Worm (Caenorhabditis elegans) whole organism, early embryonic: ENCODE results near the gene F42A9.11.

Experiments
- aly-1 ChIP-seq: sonication (generic microtip); optimal IDR thresholded peaks from 2 replicates; lab custom pipeline; 2016; ENCODE audit warnings: missing genetic modification characterization, missing compliant biosample characterization
- ama-1 ChIP-seq: fragments of 150-350 bp; optimal IDR thresholded peaks from 2 replicates; lab custom pipeline; 2014
- ceh-13 ChIP-seq: fragments of 200-800 bp; sonication (Bioruptor generic); optimal IDR thresholded peaks from 2 replicates; lab custom pipeline; 2018; ENCODE audit warnings: mild to moderate bottlenecking, missing genetic modification characterization, missing compliant biosample characterization
- ets-7 ChIP-seq: sonication (generic microtip); optimal IDR thresholded peaks from 2 replicates; lab custom pipeline; 2016; ENCODE audit warnings: missing genotype, missing genetic modification characterization, missing compliant biosample characterization
- hmbx-1 ChIP-seq: sonication (generic microtip); optimal IDR thresholded peaks from 2 replicates; lab custom pipeline; 2016; ENCODE audit warnings: mild to moderate bottlenecking, missing genetic modification characterization, missing compliant biosample characterization
- hnd-1 ChIP-seq: sonication (generic microtip); optimal IDR thresholded peaks from 2 replicates; lab custom pipeline; 2016; ENCODE audit warnings: missing genetic modification characterization, missing compliant biosample characterization
- pes-1 ChIP-seq: fragments of 200-800 bp; sonication (Bioruptor generic); IDR thresholded peaks from 2 replicates; pipeline ENCODE4 v1.3.6; 2022; ENCODE audit warnings: missing genetic modification reagents, missing genetic modification characterization, missing compliant biosample characterization
- sea-1 ChIP-seq: fragments of 200-800 bp; sonication (Bioruptor generic); conservative IDR thresholded peaks from 2 replicates; pipeline ENCODE4 v1.3.6; 2022; ENCODE audit warnings: missing genetic modification characterization, missing compliant biosample characterization
- tbx-11 ChIP-seq: fragments of 200-800 bp; sonication (Bioruptor generic); IDR thresholded peaks from 2 replicates; pipeline ENCODE4 v1.3.6; 2022; ENCODE audit warnings: missing genetic modification characterization, missing compliant biosample characterization
- tra-4 ChIP-seq: sonication (generic microtip); optimal IDR thresholded peaks from 2 replicates; lab custom pipeline; 2017; ENCODE audit warnings: missing genetic modification characterization, missing compliant biosample characterization

DNA sequence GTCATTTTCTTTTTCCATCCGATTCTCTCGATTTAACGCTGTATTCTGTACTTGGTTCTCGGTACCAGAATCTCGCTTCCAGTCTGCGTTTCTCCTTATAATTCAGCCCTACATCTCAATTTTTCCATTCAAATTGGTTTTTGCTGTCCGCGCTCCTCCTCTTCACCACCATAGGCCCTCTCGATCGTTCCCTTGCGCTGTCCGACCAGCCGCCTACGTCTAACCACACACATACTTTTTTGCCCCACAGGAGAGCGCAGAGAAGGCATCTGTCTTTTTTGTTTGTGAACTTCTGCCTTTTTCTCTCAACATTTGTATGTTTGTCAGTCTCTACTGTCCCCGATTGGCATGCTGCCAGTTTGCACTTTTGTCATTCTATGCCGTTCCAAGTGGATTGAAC lies at the start of gene F42A9.11:
- TF ChIP-seq aly-1, result peak; percentile 40
- TF ChIP-seq ceh-13 (GFP tag; lab: Kevin White, UChicago), result no peak
- TF ChIP-seq hnd-1 (tag; lab: Kevin White, UChicago), result no peak
- TF ChIP-seq ama-1 (lab: Kevin White, UChicago), result no peak
- no peak for TF ChIP-seq tbx-11 (GFP tag; lab: Robert Waterston, UW)
- TF ChIP-seq hmbx-1 (tag; lab: Kevin White, UChicago), result no peak
- no peak for TF ChIP-seq tra-4 (tag; lab: Kevin White, UChicago)
- no peak for TF ChIP-seq sea-1 (GFP tag; lab: Robert Waterston, UW)
- TF ChIP-seq pes-1, result no peak
- TF ChIP-seq ets-7, result no peak
